Worm (Caenorhabditis elegans): ENCODE results near the gene josd-1.

DNA sequence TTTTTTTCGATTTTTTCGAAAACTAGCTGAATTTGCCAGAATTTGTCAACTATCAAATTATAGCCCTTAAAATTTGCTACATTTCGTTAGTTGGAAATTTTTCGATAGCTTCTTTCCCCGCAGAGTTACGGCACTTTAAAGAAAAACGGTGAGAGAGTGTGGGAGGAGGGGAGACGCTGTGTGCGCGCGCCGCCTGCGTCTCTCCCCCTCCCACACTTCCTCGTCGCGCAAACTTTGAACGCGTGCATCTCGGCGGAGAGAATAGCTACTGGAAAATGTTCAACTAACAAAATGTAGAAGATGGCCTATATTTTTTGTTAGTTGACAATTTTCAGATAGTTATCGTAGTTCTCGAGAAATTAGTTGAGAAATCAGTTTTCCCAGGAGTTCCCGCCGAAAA, 30.2 kb downstream of the josd-1 start:
- no peak for TF ChIP-seq sox-2 (GFP tag; IDR thresholded peaks at IDR 0.05)
- TF ChIP-seq sox-4 (tag; optimal IDR thresholded peaks at IDR 0.05), result no peak
- no peak for TF ChIP-seq madf-2 (tag; optimal IDR thresholded peaks at IDR 0.05)
- no peak for TF ChIP-seq elt-4 (tag; optimal IDR thresholded peaks at IDR 0.05)
- no peak for TF ChIP-seq rnt-1 (tag; optimal IDR thresholded peaks at IDR 0.05)
- no peak for TF ChIP-seq pqm-1 (tag; optimal IDR thresholded peaks at IDR 0.05)
- no peak for TF ChIP-seq pha-4 (tag; optimal IDR thresholded peaks at IDR 0.05)
- TF ChIP-seq hlh-6 (tag; optimal IDR thresholded peaks at IDR 0.05), result no peak
- no peak for TF ChIP-seq ref-2 (tag; optimal IDR thresholded peaks at IDR 0.05)
- TF ChIP-seq nhr-11 (tag; optimal IDR thresholded peaks at IDR 0.05), result no peak
